Worm (Caenorhabditis elegans) whole organism, young adult: Measurements from ENCODE around the gene cee-1.

Experiments
- B0035.1 ChIP-seq: sonication (generic microtip); optimal IDR thresholded peaks from 2 replicates; lab custom pipeline; 2016; ENCODE audit warnings: missing genetic modification characterization, mild to moderate bottlenecking, missing compliant biosample characterization, missing genotype, missing genetic modification reagents
- B0336.3 ChIP-seq: fragments of 200-800 bp; sonication (Bioruptor generic); IDR thresholded peaks from 2 replicates; pipeline ENCODE4 v1.3.6; 2022; ENCODE audit warnings: missing genetic modification characterization, missing compliant biosample characterization
- F33H1.4 ChIP-seq: fragments of 200-800 bp; sonication (Bioruptor generic); IDR thresholded peaks from 2 replicates; pipeline ENCODE4 v1.3.6; 2022; ENCODE audit warnings: missing genetic modification reagents, missing genetic modification characterization, missing compliant biosample characterization
- Y53G8AR.9 ChIP-seq: fragments of 200-800 bp; sonication (Bioruptor generic); conservative IDR thresholded peaks from 2 replicates; pipeline ENCODE4 v1.3.6; 2022; ENCODE audit warnings: missing genetic modification reagents, missing genetic modification characterization, missing compliant biosample characterization
- Y67H2A.10 ChIP-seq: fragments of 200-800 bp; sonication (Bioruptor generic); conservative IDR thresholded peaks from 2 replicates; pipeline ENCODE4 v1.3.6; 2022; ENCODE audit warnings: missing genetic modification reagents, missing genetic modification characterization, missing compliant biosample characterization
- Y79H2A.3 ChIP-seq: fragments of 200-800 bp; sonication (Bioruptor generic); conservative IDR thresholded peaks from 2 replicates; pipeline ENCODE4 v1.3.6; 2022; ENCODE audit warnings: missing genetic modification reagents, missing genetic modification characterization, missing compliant biosample characterization
- Y95B8A.8 ChIP-seq: fragments of 200-800 bp; sonication (Bioruptor generic); IDR thresholded peaks from 2 replicates; pipeline ENCODE4 v1.3.6; 2022; ENCODE audit warnings: missing genetic modification reagents, missing genetic modification characterization, missing compliant biosample characterization
- ama-1 ChIP-seq, 3 experiments: fragments of 150-350 bp in 1 of 3; sonication (generic microtip) in 2 of 3; optimal IDR thresholded peaks; 2 replicates each; lab custom pipeline; 2014 to 2018; ENCODE audit warnings: missing biosample characterization in 2 of 3, missing genetic modification characterization in 2 of 3, missing genetic modification reagents in 2 of 3
- aptf-2 ChIP-seq: fragments of 200-800 bp; sonication (Bioruptor generic); conservative IDR thresholded peaks from 2 replicates; pipeline ENCODE4 v1.3.6; 2022; ENCODE audit warnings: missing genetic modification reagents, missing genetic modification characterization, missing compliant biosample characterization
- atf-7 ChIP-seq: sonication (generic microtip); optimal IDR thresholded peaks from 2 replicates; lab custom pipeline; 2017; ENCODE audit warnings: mild to moderate bottlenecking, missing genetic modification characterization, missing compliant biosample characterization
- attf-3 ChIP-seq: fragments of 200-800 bp; sonication (Bioruptor generic); conservative IDR thresholded peaks from 2 replicates; pipeline ENCODE4 v1.3.6; 2022; ENCODE audit warnings: missing genetic modification reagents, missing genetic modification characterization, missing compliant biosample characterization
- ceh-40 ChIP-seq: fragments of 200-800 bp; sonication (Bioruptor generic); IDR thresholded peaks from 2 replicates; pipeline ENCODE4 v1.3.6; 2022; ENCODE audit warnings: missing genetic modification characterization, missing compliant biosample characterization
- ceh-58 ChIP-seq: fragments of 200-800 bp; sonication (Bioruptor generic); IDR thresholded peaks from 2 replicates; pipeline ENCODE4 v1.3.6; 2022; ENCODE audit warnings: missing genetic modification characterization, missing compliant biosample characterization
- ceh-79 ChIP-seq: sonication (generic microtip); optimal IDR thresholded peaks from 2 replicates; lab custom pipeline; 2017; ENCODE audit warnings: mild to moderate bottlenecking, missing genetic modification characterization, missing compliant biosample characterization
- ceh-91 ChIP-seq: fragments of 200-800 bp; sonication (Bioruptor generic); IDR thresholded peaks from 2 replicates; pipeline ENCODE4 v1.3.6; 2022; ENCODE audit warnings: missing genetic modification reagents, missing genetic modification characterization, missing compliant biosample characterization
- die-1 ChIP-seq: sonication (generic microtip); optimal IDR thresholded peaks from 2 replicates; lab custom pipeline; 2016; ENCODE audit warnings: missing genotype, mild to moderate bottlenecking, missing genetic modification characterization, missing compliant biosample characterization
- dox-1 ChIP-seq: fragments of 200-800 bp; sonication (Bioruptor generic); IDR thresholded peaks from 2 replicates; pipeline ENCODE4 v1.3.6; 2022; ENCODE audit warnings: missing genetic modification reagents, missing genetic modification characterization, missing compliant biosample characterization
- ekl-4 ChIP-seq: fragments of 200-800 bp; sonication (Bioruptor generic); IDR thresholded peaks from 2 replicates; pipeline ENCODE4 v1.3.6; 2022; ENCODE audit warnings: missing genetic modification reagents, missing genetic modification characterization, missing compliant biosample characterization
- gei-17 ChIP-seq: fragments of 200-800 bp; sonication (Bioruptor generic); optimal IDR thresholded peaks from 2 replicates; lab custom pipeline; 2018; ENCODE audit warnings: mild to moderate bottlenecking, missing genetic modification characterization, missing compliant biosample characterization
- hmg-1.2 ChIP-seq: fragments of 200-800 bp; sonication (Bioruptor generic); IDR thresholded peaks from 2 replicates; pipeline ENCODE4 v1.3.6; 2022; ENCODE audit warnings: missing genetic modification reagents, missing genetic modification characterization, missing compliant biosample characterization
- let-526 ChIP-seq: fragments of 200-800 bp; sonication (Bioruptor generic); IDR thresholded peaks from 2 replicates; pipeline ENCODE4 v1.3.6; 2022; ENCODE audit warnings: missing genetic modification reagents, missing genetic modification characterization, missing compliant biosample characterization
- lin-26 ChIP-seq: fragments of 200-800 bp; sonication (Bioruptor generic); IDR thresholded peaks from 2 replicates; pipeline ENCODE4 v1.3.6; 2022; ENCODE audit warnings: missing genetic modification reagents, missing genetic modification characterization, missing compliant biosample characterization
- lin-54 ChIP-seq: fragments of 200-800 bp; sonication (Bioruptor generic); optimal IDR thresholded peaks from 2 replicates; lab custom pipeline; 2018; ENCODE audit warnings: mild to moderate bottlenecking, missing genetic modification characterization, missing compliant biosample characterization
- lsl-1 ChIP-seq: fragments of 200-800 bp; sonication (Bioruptor generic); optimal IDR thresholded peaks from 2 replicates; lab custom pipeline; 2018; ENCODE audit warnings: mild to moderate bottlenecking, missing genetic modification characterization, moderate library complexity, missing compliant biosample characterization
- madf-6 ChIP-seq: fragments of 200-800 bp; sonication (Bioruptor generic); IDR thresholded peaks from 2 replicates; pipeline ENCODE4 v1.3.6; 2022; ENCODE audit warnings: missing genetic modification reagents, missing genetic modification characterization, missing compliant biosample characterization
- madf-8 ChIP-seq: fragments of 200-800 bp; sonication (Bioruptor generic); conservative IDR thresholded peaks from 2 replicates; pipeline ENCODE4 v1.3.6; 2022; ENCODE audit warnings: missing genetic modification reagents, missing genetic modification characterization, missing compliant biosample characterization
- mcd-1 ChIP-seq: fragments of 200-800 bp; sonication (Bioruptor generic); IDR thresholded peaks from 2 replicates; pipeline ENCODE4 v1.3.6; 2022; ENCODE audit warnings: missing genetic modification reagents, missing genetic modification characterization, missing compliant biosample characterization
- mes-4 ChIP-seq: sonication (generic microtip); optimal IDR thresholded peaks from 2 replicates; lab custom pipeline; 2016; ENCODE audit warnings: missing genotype, missing genetic modification characterization, missing compliant biosample characterization
- nfya-2 ChIP-seq: fragments of 200-800 bp; sonication (Bioruptor generic); IDR thresholded peaks from 2 replicates; pipeline ENCODE4 v1.3.6; 2022; ENCODE audit warnings: missing genetic modification reagents, missing genetic modification characterization, missing compliant biosample characterization
- nhr-120 ChIP-seq: fragments of 200-800 bp; sonication (Bioruptor generic); IDR thresholded peaks from 2 replicates; pipeline ENCODE4 v1.3.6; 2022; ENCODE audit warnings: missing genetic modification characterization, missing compliant biosample characterization
- nhr-179 ChIP-seq: sonication (generic microtip); optimal IDR thresholded peaks from 2 replicates; lab custom pipeline; 2016; ENCODE audit warnings: mild to moderate bottlenecking, missing genetic modification characterization, missing compliant biosample characterization
- nhr-27 ChIP-seq: fragments of 200-800 bp; sonication (Bioruptor generic); optimal IDR thresholded peaks from 2 replicates; lab custom pipeline; 2018; ENCODE audit warnings: mild to moderate bottlenecking, missing genetic modification characterization, moderate library complexity, missing compliant biosample characterization
- nhr-80 ChIP-seq: sonication (generic microtip); optimal IDR thresholded peaks from 2 replicates; lab custom pipeline; 2016; ENCODE audit warnings: missing genetic modification characterization, missing compliant biosample characterization
- repo-1 ChIP-seq: sonication (generic microtip); optimal IDR thresholded peaks from 2 replicates; lab custom pipeline; 2017; ENCODE audit warnings: mild to moderate bottlenecking, missing genetic modification characterization, missing compliant biosample characterization
- sdz-38 ChIP-seq: sonication (generic microtip); optimal IDR thresholded peaks from 2 replicates; lab custom pipeline; 2016; ENCODE audit warnings: missing genotype, missing genetic modification characterization, missing compliant biosample characterization
- sea-2 ChIP-seq: fragments of 200-800 bp; sonication (Bioruptor generic); IDR thresholded peaks from 2 replicates; pipeline ENCODE4 v1.3.6; 2022; ENCODE audit warnings: missing genetic modification characterization, missing compliant biosample characterization
- somi-1 ChIP-seq: fragments of 200-800 bp; sonication (Bioruptor generic); optimal IDR thresholded peaks from 2 replicates; lab custom pipeline; 2018; ENCODE audit warnings: mild to moderate bottlenecking, missing genetic modification characterization, missing compliant biosample characterization
- tlf-1 ChIP-seq: fragments of 200-800 bp; sonication (Bioruptor generic); optimal IDR thresholded peaks from 2 replicates; lab custom pipeline; 2018; ENCODE audit warnings: mild to moderate bottlenecking, missing genetic modification characterization, missing compliant biosample characterization
- unc-130 ChIP-seq: sonication (generic microtip); optimal IDR thresholded peaks from 2 replicates; lab custom pipeline; 2016; ENCODE audit warnings: missing genetic modification reagents, missing genetic modification characterization, missing compliant biosample characterization
- xnd-1 ChIP-seq: sonication (generic microtip); optimal IDR thresholded peaks from 2 replicates; lab custom pipeline; 2016; ENCODE audit warnings: missing genotype, missing genetic modification reagents, missing genetic modification characterization, missing compliant biosample characterization
- ztf-18 ChIP-seq: sonication (generic microtip); optimal IDR thresholded peaks from 2 replicates; lab custom pipeline; 2016; ENCODE audit warnings: missing genotype, mild to moderate bottlenecking, missing genetic modification characterization, missing compliant biosample characterization
- ztf-6 ChIP-seq: fragments of 200-800 bp; sonication (Bioruptor generic); IDR thresholded peaks from 2 replicates; pipeline ENCODE4 v1.3.6; 2022; ENCODE audit warnings: missing genetic modification reagents, missing genetic modification characterization, missing compliant biosample characterization

The cee-1 gene

ce11 chrIII:4879445-4879844 is 33.1 kb upstream of the cee-1 start, which contains the start of gene C35D10.1 (continued):
- 0 out of 2 replicates have a peak, but pooled peaks have one; percentile 37 for TF ChIP-seq Y53G8AR.9 (GFP tag; lab: Robert Waterston, UW)
- TF ChIP-seq ceh-40 (GFP tag; lab: Robert Waterston, UW): no peak
- no peak for TF ChIP-seq sdz-38 (tag; lab: Kevin White, UChicago)
- TF ChIP-seq ztf-18 (tag; lab: Kevin White, UChicago): no peak
- TF ChIP-seq Y95B8A.8: no peak
- TF ChIP-seq, all 124 proteins: peak for 6

DNA sequence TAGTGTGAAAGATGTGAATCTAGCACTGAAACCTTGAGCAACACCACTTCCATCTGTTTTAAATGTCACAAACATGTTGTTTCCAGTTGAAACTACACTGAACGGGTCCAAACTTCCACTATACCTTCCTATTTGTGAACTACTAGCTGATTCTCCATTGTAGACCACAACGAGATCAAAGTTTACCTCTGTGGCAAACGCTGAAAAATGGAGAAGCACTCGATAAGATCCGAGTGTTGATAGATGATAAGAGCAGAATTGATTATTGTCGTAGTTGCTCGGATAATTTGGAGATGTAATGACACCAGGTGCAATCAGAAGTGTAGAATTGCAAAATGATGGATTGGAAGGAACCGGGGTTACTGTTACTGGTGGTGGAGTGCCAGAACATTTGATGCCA is 30.5 kb upstream of the cee-1 start:
- TF ChIP-seq nhr-80 (tag; lab: Kevin White, UChicago) (peak; percentile 32), repo-1 (tag; lab: Kevin White, UChicago) (no peak)

- TF ChIP-seq nhr-179 (tag; lab: Kevin White, UChicago) (no peak), ztf-6 (no peak), ceh-58 (GFP tag; lab: Robert Waterston, UW) (no peak), Y79H2A.3 (GFP tag; lab: Robert Waterston, UW) (no peak), nfya-2 (GFP tag; lab: Robert Waterston, UW) (no peak), die-1 (no peak), nhr-80 (tag; lab: Kevin White, UChicago) (no peak), ceh-79 (tag; lab: Kevin White, UChicago) (no peak), tlf-1 (GFP tag; lab: Kevin White, UChicago) (no peak), lin-26 (no peak), nhr-120 (GFP tag; lab: Robert Waterston, UW) (no peak), ama-1 (optimal IDR thresholded peaks at IDR 0.05; lab: Kevin White, UChicago) (no peak), ama-1 (GFP tag; optimal IDR thresholded peaks at IDR 0.05; lab: Kevin White, UChicago) (no peak), ceh-40 (GFP tag; lab: Robert Waterston, UW) (no peak), unc-130 (GFP tag; lab: Kevin White, UChicago) (no peak), mes-4 (no peak), atf-7 (no peak), let-526 (no peak), sea-2 (no peak)
Observed at ce11 chrIII:4883429-4883828, 29.1 kb upstream of the cee-1 start, which contains the start of gene clec-5. TSS of gene clec-5 (minus strand) at chrIII:4883606.

ce11 chrIII:4887291-4887690 is 25.2 kb upstream of the cee-1 start, which contains the start of gene clec-6:
TSS of gene clec-6 (minus strand) at chrIII:4887444.
- TF ChIP-seq nhr-80 (tag; lab: Kevin White, UChicago) (peak; percentile 41), mcd-1 (GFP tag; lab: Robert Waterston, UW) (no peak)

ce11 chrIII:4890997-4891396 is 21.5 kb upstream of the cee-1 start, which contains the start of gene F26F4.5:
TSS of gene F26F4.5 (minus strand) at chrIII:4891252.
- TF ChIP-seq dox-1 (0 out of 2 replicates have a peak, but pooled peaks have one; percentile 8), mcd-1 (GFP tag; lab: Robert Waterston, UW) (peak; percentile 26; the same call in 1 of the 2 replicates), F33H1.4 (GFP tag; lab: Robert Waterston, UW) (peak; percentile 90), nhr-120 (GFP tag; lab: Robert Waterston, UW) (no peak), Y67H2A.10 (no peak), ceh-91 (GFP tag; lab: Robert Waterston, UW) (peak; percentile 66; the same call in 1 of the 2 replicates), aptf-2 (GFP tag; lab: Robert Waterston, UW) (no peak), hmg-1.2 (GFP tag; lab: Robert Waterston, UW) (0 out of 2 replicates have a peak, but pooled peaks have one; percentile 14), madf-8 (GFP tag; lab: Robert Waterston, UW) (peak; percentile 72), ceh-40 (GFP tag; lab: Robert Waterston, UW) (no peak), attf-3 (GFP tag; lab: Robert Waterston, UW) (no peak), lsl-1 (GFP tag; lab: Kevin White, UChicago) (peak; percentile 95), ztf-18 (tag; lab: Kevin White, UChicago) (peak; percentile 21), B0336.3 (GFP tag; lab: Robert Waterston, UW) (no peak), xnd-1 (peak; percentile 84), nhr-27 (tag; lab: Kevin White, UChicago) (no peak), ekl-4 (GFP tag; lab: Robert Waterston, UW) (no peak), madf-6 (GFP tag; lab: Robert Waterston, UW) (peak; percentile 90), unc-130 (GFP tag; lab: Kevin White, UChicago) (no peak), B0035.1 (tag; lab: Kevin White, UChicago) (no peak), lin-54 (GFP tag; lab: Kevin White, UChicago) (peak; percentile 12), gei-17 (no peak), atf-7 (no peak), somi-1 (no peak)
